Worm (Caenorhabditis elegans) whole organism, L3 larva: ENCODE results near the gene fask-1.

Experiments used
- aly-2 ChIP-seq: fragments of 150-350 bp; optimal IDR thresholded peaks from 2 replicates; lab custom pipeline; 2014; ENCODE audit warnings: missing biosample characterization, missing genetic modification characterization
- ceh-16 ChIP-seq: sonication (generic microtip); optimal IDR thresholded peaks from 2 replicates; lab custom pipeline; 2017; ENCODE audit warnings: missing biosample characterization, missing genetic modification characterization
- elt-3 ChIP-seq, 3 experiments: fragments of 150-350 bp in 1 of 3; sonication (generic microtip) in 2 of 3; optimal IDR thresholded peaks; 2 replicates in 2 of 3; 4 replicates in 1 of 3; lab custom pipeline; 2014 to 2017; ENCODE audit warnings: missing biosample characterization in 3 of 3, missing genetic modification characterization in 3 of 3
- mml-1 ChIP-seq: fragments of 150-350 bp; sonication (generic microtip); optimal IDR thresholded peaks from 3 replicates; lab custom pipeline; 2014; ENCODE audit warnings: missing biosample characterization, missing genetic modification characterization
- nhr-23 ChIP-seq: fragments of 150-350 bp; optimal IDR thresholded peaks from 2 replicates; lab custom pipeline; 2014; ENCODE audit warnings: missing biosample characterization, missing genetic modification reagents, missing genetic modification characterization
- nhr-28 ChIP-seq: fragments of 150-350 bp; optimal IDR thresholded peaks from 2 replicates; lab custom pipeline; 2014; ENCODE audit warnings: missing biosample characterization, missing genetic modification characterization
- nhr-67 ChIP-seq: fragments of 150-350 bp; optimal IDR thresholded peaks from 2 replicates; lab custom pipeline; 2014; ENCODE audit warnings: missing biosample characterization, missing genetic modification characterization
- pha-4 ChIP-seq: fragments of 150-350 bp; optimal IDR thresholded peaks from 2 replicates; lab custom pipeline; 2014; ENCODE audit warnings: missing biosample characterization, missing genetic modification reagents, missing genetic modification characterization
- skn-1 ChIP-seq: fragments of 150-350 bp; optimal IDR thresholded peaks from 2 replicates; lab custom pipeline; 2014; ENCODE audit warnings: missing biosample characterization, missing genetic modification characterization
- snpc-4 ChIP-seq: fragments of 150-350 bp; optimal IDR thresholded peaks from 2 replicates; lab custom pipeline; 2014; ENCODE audit warnings: missing biosample characterization, missing genetic modification characterization
- unc-39 ChIP-seq: sonication (generic microtip); optimal IDR thresholded peaks from 4 replicates; lab custom pipeline; 2017; ENCODE audit warnings: missing biosample characterization, missing genetic modification characterization
- unc-62 ChIP-seq: fragments of 150-350 bp; sonication (generic microtip); optimal IDR thresholded peaks from 4 replicates; lab custom pipeline; 2014; ENCODE audit warnings: missing biosample characterization, missing genetic modification reagents, missing genetic modification characterization
- zag-1 ChIP-seq: fragments of 150-350 bp; optimal IDR thresholded peaks from 2 replicates; lab custom pipeline; 2014; ENCODE audit warnings: missing biosample characterization, missing genetic modification characterization
- ztf-4 ChIP-seq: fragments of 150-350 bp; optimal IDR thresholded peaks from 2 replicates; lab custom pipeline; 2014; ENCODE audit warnings: missing biosample characterization, missing genetic modification characterization

DNA sequence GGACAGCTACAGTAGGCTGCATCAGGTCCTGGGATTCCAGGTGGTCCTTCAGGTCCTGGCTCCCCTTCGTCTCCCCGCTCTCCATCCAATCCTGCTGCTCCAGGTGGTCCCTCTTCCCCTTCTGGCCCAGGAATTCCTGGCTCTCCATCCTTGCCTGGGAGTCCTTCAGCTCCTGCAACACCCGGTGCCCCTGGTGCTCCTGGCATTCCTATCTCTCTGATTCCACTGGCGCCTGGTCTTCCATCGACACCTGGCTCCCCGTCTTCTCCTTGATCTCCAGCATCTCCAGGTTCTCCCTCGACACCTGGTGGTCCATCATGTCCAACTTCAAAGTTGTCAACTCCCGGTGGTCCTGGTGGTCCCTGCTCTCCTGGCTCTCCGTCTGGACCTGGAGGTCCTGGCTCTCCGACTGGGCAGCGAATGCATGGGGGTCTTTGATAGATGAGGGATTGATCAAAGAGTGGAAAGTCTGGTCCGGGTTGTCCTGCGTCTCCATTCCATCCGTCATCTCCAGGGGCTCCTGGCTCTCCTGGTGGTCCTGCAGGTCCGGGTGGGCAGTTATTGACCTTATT lies 10.8 kb upstream of the fask-1 start:
- no peak for TF ChIP-seq nhr-23
- TF ChIP-seq zag-1, result no peak
- no peak for TF ChIP-seq nhr-28
- no peak for TF ChIP-seq pha-4 (tag; lab: Kevin White, UChicago)
- no peak for TF ChIP-seq mml-1 (tag; lab: Kevin White, UChicago)
- no peak for TF ChIP-seq unc-39 (tag; lab: Kevin White, UChicago)
- no peak for TF ChIP-seq ceh-16
- no peak for TF ChIP-seq ztf-4 (tag; lab: Kevin White, UChicago)
- TF ChIP-seq snpc-4, result no peak
- TF ChIP-seq elt-3 (tag; optimal IDR thresholded peaks at IDR 0.05; lab: Kevin White, UChicago), result no peak
- no peak for TF ChIP-seq skn-1 (tag; lab: Kevin White, UChicago)
- TF ChIP-seq unc-62 (GFP tag; lab: Kevin White, UChicago), result no peak
- no peak for TF ChIP-seq nhr-67 (tag; lab: Kevin White, UChicago)
- TF ChIP-seq aly-2 (tag; lab: Kevin White, UChicago), result no peak
